Worm (Caenorhabditis elegans): ENCODE measurements around the gene srh-44.

DNA sequence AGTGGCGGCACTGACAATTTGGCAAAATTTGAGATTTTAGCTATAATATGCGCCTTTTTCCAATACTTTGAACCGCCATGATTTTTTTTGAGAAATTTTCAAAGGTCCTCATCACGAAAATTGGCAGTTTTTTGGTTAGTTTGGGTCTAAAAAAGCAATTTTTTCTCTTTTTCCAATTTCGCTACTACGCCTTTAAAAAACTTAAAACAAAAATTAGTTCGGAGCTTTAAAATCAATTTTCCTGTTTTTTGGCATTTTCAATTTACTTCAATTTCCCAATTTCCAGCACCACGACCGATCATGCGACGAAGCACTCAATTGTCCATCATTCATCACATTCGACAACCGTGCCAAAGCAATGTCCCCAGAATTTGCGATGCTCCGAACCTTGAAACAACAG is 17.5 kb upstream of the srh-44 start, which contains the start of gene B0334.5:
- TF ChIP-seq skn-1 (tag; optimal IDR thresholded peaks at IDR 0.05) (no peak), daf-12 (tag; optimal IDR thresholded peaks at IDR 0.05) (no peak), mdl-1 (tag; optimal IDR thresholded peaks at IDR 0.05) (no peak), R02D3.7 (tag; optimal IDR thresholded peaks at IDR 0.05) (no peak), nhr-77 (tag; optimal IDR thresholded peaks at IDR 0.05) (no peak), ceh-28 (tag; optimal IDR thresholded peaks at IDR 0.05) (no peak), lin-15B (tag; optimal IDR thresholded peaks at IDR 0.05) (no peak), ztf-11 (tag; optimal IDR thresholded peaks at IDR 0.05) (no peak), ztf-4 (tag; optimal IDR thresholded peaks at IDR 0.05) (no peak), ama-1 (optimal IDR thresholded peaks at IDR 0.05) (no peak), nhr-28 (tag; optimal IDR thresholded peaks at IDR 0.05) (no peak), nhr-237 (tag; optimal IDR thresholded peaks at IDR 0.05) (no peak), nfya-1 (tag; optimal IDR thresholded peaks at IDR 0.05; ENCODE audit: insufficient read depth) (no peak)

Data from whole organism, L3 larva.